Worm (Caenorhabditis elegans) whole organism, L2 larva: ENCODE results near the gene W09D6.4.

ENCODE experiments used
- Y55F3AM.14 ChIP-seq: fragments of 200-800 bp; sonication (Bioruptor generic); optimal IDR thresholded peaks from 2 replicates; lab custom pipeline; 2018; ENCODE audit warnings: mild to moderate bottlenecking, missing genetic modification characterization, missing compliant biosample characterization
- ama-1 ChIP-seq: fragments of 150-350 bp; optimal IDR thresholded peaks from 2 replicates; lab custom pipeline; 2018; ENCODE audit warnings: inconsistent platforms
- ceh-16 ChIP-seq: fragments of 150-350 bp; optimal IDR thresholded peaks from 2 replicates; lab custom pipeline; 2014; ENCODE audit warnings: missing biosample characterization, missing genetic modification characterization
- egl-27 ChIP-seq: sonication (generic microtip); optimal IDR thresholded peaks from 3 replicates; lab custom pipeline; 2017; ENCODE audit warnings: missing biosample characterization, missing genetic modification reagents, missing genetic modification characterization
- lsy-2 ChIP-seq, 2 experiments: fragments of 150-350 bp in 1 of 2; sonication (generic microtip) in 1 of 2; optimal IDR thresholded peaks; 2 replicates each; lab custom pipeline; 2014 to 2017; ENCODE audit warnings: missing biosample characterization in 2 of 2, missing genetic modification characterization in 2 of 2
- nhr-10 ChIP-seq: sonication (generic microtip); optimal IDR thresholded peaks from 2 replicates; lab custom pipeline; 2017; ENCODE audit warnings: missing biosample characterization, missing genetic modification characterization
- nhr-11 ChIP-seq: fragments of 150-350 bp; optimal IDR thresholded peaks from 2 replicates; lab custom pipeline; 2014; ENCODE audit warnings: missing biosample characterization, missing genetic modification characterization
- unc-55 ChIP-seq: fragments of 150-350 bp; sonication (generic microtip); optimal IDR thresholded peaks from 3 replicates; lab custom pipeline; 2014; ENCODE audit warnings: missing biosample characterization, missing genetic modification reagents, missing genetic modification characterization
- unc-62 ChIP-seq: fragments of 150-350 bp; optimal IDR thresholded peaks from 2 replicates; lab custom pipeline; 2014; ENCODE audit warnings: missing biosample characterization, missing genetic modification reagents, missing genetic modification characterization
- zag-1 ChIP-seq: fragments of 150-350 bp; optimal IDR thresholded peaks from 2 replicates; lab custom pipeline; 2014; ENCODE audit warnings: missing biosample characterization, missing genetic modification characterization
- ztf-11 ChIP-seq: sonication (generic microtip); optimal IDR thresholded peaks from 2 replicates; lab custom pipeline; 2017; ENCODE audit warnings: missing biosample characterization, missing genetic modification characterization

DNA sequence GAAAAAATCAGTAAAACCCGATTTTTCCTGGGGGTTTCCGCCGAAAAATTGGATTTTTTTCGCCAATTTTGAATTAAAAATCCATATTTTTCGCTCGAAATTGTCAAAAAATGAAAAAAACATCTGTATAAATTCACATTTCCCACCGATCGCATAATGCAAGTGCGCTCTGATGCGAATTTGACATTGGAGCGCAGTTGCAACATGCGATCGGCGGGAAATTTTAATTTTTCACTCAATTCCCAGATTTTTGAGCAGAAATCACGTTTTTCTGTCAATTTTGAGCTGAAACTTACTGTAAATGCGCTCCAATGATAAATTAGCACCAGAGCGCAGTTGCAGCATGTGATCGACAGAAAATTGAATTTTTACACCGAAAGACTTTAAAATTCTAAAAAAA lies 15.0 kb upstream of the W09D6.4 start:
- TF ChIP-seq ztf-11 (tag; lab: Kevin White, UChicago) (no peak), unc-55 (GFP tag; lab: Kevin White, UChicago) (no peak), nhr-10 (tag; lab: Kevin White, UChicago) (no peak), zag-1 (tag; lab: Kevin White, UChicago) (no peak), lsy-2 (tag; optimal IDR thresholded peaks at IDR 0.05; lab: Kevin White, UChicago) (no peak), unc-62 (GFP tag; lab: Kevin White, UChicago) (no peak), Y55F3AM.14 (GFP tag; lab: Kevin White, UChicago) (no peak), ceh-16 (tag; lab: Kevin White, UChicago) (no peak), nhr-11 (tag; lab: Kevin White, UChicago) (no peak), ama-1 (lab: Kevin White, UChicago) (no peak), egl-27 (tag; lab: Kevin White, UChicago) (no peak)
